Fruit fly (Drosophila melanogaster): ENCODE results near the gene Ddrgk1.

- no peak for TF ChIP-seq CG8478 (optimal IDR thresholded peaks at IDR 0.05)
- no peak for TF ChIP-seq CTCF (optimal IDR thresholded peaks at IDR 0.05)
Measured at dm6 chr3R:21260795-21261194, 45.9 kb downstream of the Ddrgk1 start.
